Worm (Caenorhabditis elegans) whole organism, midembryonic: Measurements from ENCODE around the gene pcrg-1.

Experiments
- T22C8.4 ChIP-seq: fragments of 200-800 bp; sonication (Bioruptor generic); IDR thresholded peaks from 2 replicates; pipeline ENCODE4 v1.3.6; 2022; ENCODE audit warnings: missing genetic modification characterization, missing compliant biosample characterization
- cog-1 ChIP-seq: sonication (generic microtip); optimal IDR thresholded peaks from 2 replicates; lab custom pipeline; 2016; ENCODE audit warnings: missing genetic modification characterization, missing compliant biosample characterization
- flt-1 ChIP-seq: fragments of 200-800 bp; sonication (Bioruptor generic); IDR thresholded peaks from 2 replicates; pipeline ENCODE4 v1.3.6; 2022; ENCODE audit warnings: missing genetic modification characterization, missing compliant biosample characterization
- klf-2 ChIP-seq: fragments of 200-800 bp; sonication (Bioruptor generic); conservative IDR thresholded peaks from 2 replicates; pipeline ENCODE4 v1.3.6; 2022; ENCODE audit warnings: missing genetic modification reagents, missing genetic modification characterization, missing compliant biosample characterization
- med-1 ChIP-seq: sonication (generic microtip); optimal IDR thresholded peaks from 2 replicates; lab custom pipeline; 2017; ENCODE audit warnings: missing genetic modification characterization, mild to moderate bottlenecking, missing compliant biosample characterization, antibody characterized with exemption, missing genetic modification reagents; ENCODE audit not compliant: insufficient read depth
- ref-1 ChIP-seq: fragments of 200-800 bp; sonication (Bioruptor generic); conservative IDR thresholded peaks from 2 replicates; pipeline ENCODE4 v1.3.6; 2022; ENCODE audit warnings: missing genetic modification reagents, missing genetic modification characterization, missing compliant biosample characterization
- tab-1 ChIP-seq: fragments of 200-800 bp; sonication (Bioruptor generic); IDR thresholded peaks from 2 replicates; pipeline ENCODE4 v1.3.6; 2022; ENCODE audit warnings: missing genetic modification characterization, missing compliant biosample characterization
- ztf-23 ChIP-seq: fragments of 200-800 bp; sonication (Bioruptor generic); IDR thresholded peaks from 2 replicates; pipeline ENCODE4 v1.3.6; 2022; ENCODE audit warnings: missing genetic modification reagents, missing genetic modification characterization, missing compliant biosample characterization
- ztf-29 ChIP-seq: fragments of 200-800 bp; sonication (Bioruptor generic); IDR thresholded peaks from 2 replicates; pipeline ENCODE4 v1.3.6; 2022; ENCODE audit warnings: missing genetic modification reagents, missing genetic modification characterization, missing compliant biosample characterization

DNA sequence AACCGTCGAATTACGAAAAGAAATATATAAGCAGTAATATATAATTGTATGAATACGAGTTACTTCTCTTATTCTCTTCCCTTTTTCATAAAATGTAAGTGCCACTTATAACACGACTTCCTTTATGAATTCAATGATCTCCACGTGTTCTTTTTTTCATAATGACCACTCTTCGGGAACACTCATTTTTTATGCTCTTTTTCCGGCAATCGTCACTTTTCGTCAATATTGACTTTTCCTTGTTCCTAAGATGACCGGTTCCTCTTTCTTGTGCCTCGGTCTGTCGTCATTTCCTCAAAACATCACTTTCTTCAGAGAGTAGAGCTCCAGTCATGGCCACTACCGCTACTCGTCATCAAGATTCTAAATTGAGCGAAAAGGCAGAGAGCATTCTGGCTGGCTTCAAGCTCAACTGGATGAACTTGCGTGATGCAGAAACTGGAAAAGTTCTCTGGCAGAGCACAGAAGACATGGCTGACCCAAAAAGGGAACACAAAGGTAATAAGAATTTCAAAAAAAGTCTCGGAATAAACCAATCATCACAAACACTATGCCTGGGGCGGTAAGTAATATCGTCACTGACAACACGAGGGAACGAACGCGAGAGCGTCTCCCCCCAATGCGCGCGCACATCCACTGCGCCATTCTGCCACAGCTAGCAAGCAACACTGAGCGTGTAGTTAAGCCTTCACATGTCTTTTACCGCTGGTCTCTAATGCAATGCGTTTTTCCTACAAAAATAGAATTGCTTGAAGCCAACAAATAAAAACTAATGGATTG is 16.7 kb upstream of the pcrg-1 start, which contains the start of gene pdl-1:
- TF ChIP-seq T22C8.4: peak; percentile 95
- peak; percentile 63 for TF ChIP-seq med-1 (GFP tag; lab: Kevin White, UChicago)
- TF ChIP-seq cog-1 (tag; lab: Kevin White, UChicago): peak; percentile 91
- TF ChIP-seq ztf-29: peak; percentile 94
- TF ChIP-seq ztf-23: peak; percentile 96
- TF ChIP-seq flt-1 (GFP tag; lab: Robert Waterston, UW): peak; percentile 98
- peak; percentile 94 for TF ChIP-seq ref-1
- peak; percentile 94 for TF ChIP-seq klf-2
- peak; percentile 97 for TF ChIP-seq tab-1 (GFP tag; lab: Robert Waterston, UW)
